Fruit fly (Drosophila melanogaster) whole organism, pupa: Measurements from ENCODE around the gene CG14234.

Experiments
- CG14655 ChIP-seq: fragments of 200-800 bp; sonication (Bioruptor generic); optimal IDR thresholded peaks from 3 replicates; lab custom pipeline; 2017; ENCODE audit warnings: mild to moderate bottlenecking, missing biosample characterization, missing genetic modification reagents, missing genetic modification characterization
- CG34367 ChIP-seq: fragments of 200-800 bp; sonication (Bioruptor generic); optimal IDR thresholded peaks from 2 replicates; lab custom pipeline; 2018; ENCODE audit warnings: missing biosample characterization, mild to moderate bottlenecking, missing genetic modification characterization
- EcR ChIP-seq: fragments of 200-800 bp; sonication (Bioruptor generic); optimal IDR thresholded peaks from 3 replicates; lab custom pipeline; 2019; ENCODE audit warnings: missing biosample characterization, missing genetic modification characterization, mild to moderate bottlenecking, moderate library complexity, missing genetic modification reagents
- fd96Ca ChIP-seq: fragments of 200-800 bp; sonication (Bioruptor generic); IDR thresholded peaks from 3 replicates; pipeline ENCODE4 v1.3.6; 2022; ENCODE audit warnings: missing biosample characterization, missing genetic modification characterization

DNA sequence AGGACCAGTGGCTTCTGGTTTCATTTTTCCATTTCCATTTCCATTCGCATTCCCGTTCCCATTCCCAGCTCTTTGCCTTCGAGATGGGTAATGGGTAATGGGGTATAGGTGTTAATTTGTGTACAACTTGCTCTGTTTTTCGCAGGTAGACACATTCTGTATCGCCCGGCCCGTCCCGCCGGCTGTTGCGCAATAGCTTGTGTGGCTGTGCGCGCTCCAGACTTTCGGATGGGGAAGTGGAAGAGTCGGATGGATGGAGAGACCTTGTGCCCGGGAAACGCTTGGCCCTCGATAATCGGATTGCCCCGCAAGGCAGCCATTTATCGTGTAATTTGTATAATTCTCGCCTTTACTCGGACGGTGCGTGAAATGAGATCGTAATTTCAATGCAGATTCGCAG lies 18.3 kb downstream of the CG14234 start:
- TF ChIP-seq CG34367 (tag; lab: Kevin White, UChicago) (no peak), EcR (GFP tag; lab: Kevin White, UChicago) (no peak), CG14655 (GFP tag; lab: Kevin White, UChicago) (no peak), fd96Ca (no peak)
